Fruit fly (Drosophila melanogaster): Measurements from ENCODE around the gene CG32024.

- no peak for TF ChIP-seq dl (GFP tag; optimal IDR thresholded peaks at IDR 0.05; ENCODE audit: insufficient read depth in 1 of 2, partially characterized antibody in 2 of 2)
- TF ChIP-seq N (GFP tag; optimal IDR thresholded peaks at IDR 0.05) = no peak
- TF ChIP-seq HLH106 (tag; optimal IDR thresholded peaks at IDR 0.05) = no peak
- no peak for TF ChIP-seq Dif (GFP tag; optimal IDR thresholded peaks at IDR 0.05; ENCODE audit: partially characterized antibody)
- no peak for TF ChIP-seq Dfd (GFP tag; optimal IDR thresholded peaks at IDR 0.05)
Observed at dm6 chr3L:8781993-8782392, 25.4 kb upstream of the CG32024 start.
